Fruit fly (Drosophila melanogaster) whole organism, embryonic: ENCODE measurements around the gene CG43052.
A peak's percentile ranks its signal among the peaks of the same experiment; 100 is the strongest.

Experiments used
- B-H1 ChIP-seq: fragments of 200-800 bp; sonication (Bioruptor generic); IDR thresholded peaks from 3 replicates; pipeline ENCODE4 v1.3.6; 2022; ENCODE audit warnings: missing biosample characterization, missing genetic modification characterization
- B-H2 ChIP-seq: fragments of 200-800 bp; sonication (Bioruptor generic); optimal IDR thresholded peaks from 2 replicates; lab custom pipeline; 2018; ENCODE audit warnings: missing biosample characterization, mild to moderate bottlenecking, missing genetic modification characterization
- BtbVII ChIP-seq: fragments of 200-800 bp; sonication (Bioruptor generic); optimal IDR thresholded peaks from 3 replicates; lab custom pipeline; 2017; ENCODE audit warnings: missing biosample characterization, mild to moderate bottlenecking, missing genetic modification characterization
- C15 ChIP-seq: fragments of 200-800 bp; sonication (Bioruptor generic); IDR thresholded peaks from 3 replicates; pipeline ENCODE4 v1.3.6; 2022; ENCODE audit warnings: missing biosample characterization, missing genetic modification characterization
- CG11398 ChIP-seq: fragments of 200-800 bp; sonication (Bioruptor generic); optimal IDR thresholded peaks from 2 replicates; lab custom pipeline; 2016; ENCODE audit warnings: missing biosample characterization, missing genetic modification characterization
- CG11504 ChIP-seq: fragments of 200-800 bp; sonication (Bioruptor generic); optimal IDR thresholded peaks from 3 replicates; lab custom pipeline; 2019; ENCODE audit warnings: missing biosample characterization, mild to moderate bottlenecking, missing genetic modification characterization, moderate library complexity
- CG11695 ChIP-seq: fragments of 200-800 bp; sonication (Bioruptor generic); IDR thresholded peaks from 3 replicates; pipeline ENCODE4 v1.3.6; 2022; ENCODE audit warnings: missing biosample characterization, missing genetic modification characterization
- CG12071 ChIP-seq: fragments of 200-800 bp; sonication (Bioruptor generic); optimal IDR thresholded peaks from 3 replicates; lab custom pipeline; 2018; ENCODE audit warnings: missing biosample characterization, mild to moderate bottlenecking, missing genetic modification characterization
- CG12219 ChIP-seq: fragments of 200-800 bp; sonication (Bioruptor generic); optimal IDR thresholded peaks from 3 replicates; lab custom pipeline; 2018; ENCODE audit warnings: missing biosample characterization, mild to moderate bottlenecking, missing genetic modification characterization
- CG1233 ChIP-seq: fragments of 200-800 bp; sonication (Bioruptor generic); optimal IDR thresholded peaks from 4 replicates; lab custom pipeline; 2018; ENCODE audit warnings: missing biosample characterization, mild to moderate bottlenecking, missing genetic modification characterization
- CG12769 ChIP-seq: fragments of 200-800 bp; sonication (Bioruptor generic); optimal IDR thresholded peaks from 2 replicates; lab custom pipeline; 2019; ENCODE audit warnings: missing biosample characterization, mild to moderate bottlenecking, missing genetic modification characterization, moderate library complexity
- CG13894 ChIP-seq: fragments of 200-800 bp; sonication (Bioruptor generic); optimal IDR thresholded peaks from 3 replicates; lab custom pipeline; 2018; ENCODE audit warnings: missing biosample characterization, mild to moderate bottlenecking, missing genetic modification characterization, moderate library complexity
- CG14965 ChIP-seq: fragments of 200-800 bp; sonication (Bioruptor generic); optimal IDR thresholded peaks from 2 replicates; lab custom pipeline; 2016; ENCODE audit warnings: missing biosample characterization, missing genetic modification characterization, borderline replicate concordance
- CG17912 ChIP-seq: fragments of 200-800 bp; sonication (Bioruptor generic); optimal IDR thresholded peaks from 2 replicates; lab custom pipeline; 2018; ENCODE audit warnings: missing biosample characterization, mild to moderate bottlenecking, missing genetic modification characterization
- CG18011 ChIP-seq: fragments of 200-800 bp; sonication (Bioruptor generic); optimal IDR thresholded peaks from 2 replicates; lab custom pipeline; 2017; ENCODE audit warnings: missing biosample characterization, missing genetic modification characterization, mild to moderate bottlenecking, moderate library complexity, missing genotype
- CG18599 ChIP-seq: fragments of 200-800 bp; sonication (Bioruptor generic); optimal IDR thresholded peaks from 3 replicates; lab custom pipeline; 2017; ENCODE audit warnings: missing biosample characterization, missing genetic modification characterization, mild to moderate bottlenecking, moderate library complexity, missing genetic modification reagents
- CG30020 ChIP-seq: fragments of 200-800 bp; optimal IDR thresholded peaks from 2 replicates; lab custom pipeline; 2019; ENCODE audit warnings: missing biosample characterization, mild to moderate bottlenecking, missing genetic modification characterization, moderate library complexity
- CG31388 ChIP-seq: fragments of 200-800 bp; sonication (Bioruptor generic); optimal IDR thresholded peaks from 2 replicates; lab custom pipeline; 2016; ENCODE audit warnings: missing biosample characterization, missing genetic modification characterization
- CG32767 ChIP-seq: fragments of 200-800 bp; sonication (Bioruptor generic); IDR thresholded peaks from 2 replicates; pipeline ENCODE4 v1.3.6; 2022; ENCODE audit warnings: missing biosample characterization, missing genetic modification characterization
- CG34376 ChIP-seq: fragments of 200-800 bp; sonication (Bioruptor generic); optimal IDR thresholded peaks from 2 replicates; lab custom pipeline; 2018; ENCODE audit warnings: missing biosample characterization, mild to moderate bottlenecking, missing genetic modification characterization
- CG3847 ChIP-seq: fragments of 200-800 bp; sonication (Bioruptor generic); IDR thresholded peaks from 2 replicates; pipeline ENCODE4 v1.3.6; 2022; ENCODE audit warnings: missing biosample characterization, missing genetic modification characterization
- CG42726 ChIP-seq: fragments of 200-800 bp; sonication (Bioruptor generic); IDR thresholded peaks from 2 replicates; pipeline ENCODE4 v1.3.6; 2022; ENCODE audit warnings: missing biosample characterization, missing genetic modification characterization; ENCODE audit not compliant: partially characterized antibody
- CG6813 ChIP-seq: fragments of 200-800 bp; sonication (Bioruptor generic); optimal IDR thresholded peaks from 2 replicates; lab custom pipeline; 2017; ENCODE audit warnings: missing biosample characterization, missing genetic modification characterization, mild to moderate bottlenecking, moderate library complexity, missing genetic modification reagents
- CG8281 ChIP-seq: fragments of 200-800 bp; sonication (Bioruptor generic); optimal IDR thresholded peaks from 2 replicates; lab custom pipeline; 2018; ENCODE audit warnings: missing biosample characterization, mild to moderate bottlenecking, missing genetic modification characterization, moderate library complexity
- CG8924 ChIP-seq: fragments of 200-800 bp; optimal IDR thresholded peaks from 3 replicates; lab custom pipeline; 2019; ENCODE audit warnings: missing biosample characterization, mild to moderate bottlenecking, missing genetic modification characterization, moderate library complexity
- CG9215 ChIP-seq: fragments of 200-800 bp; sonication (Bioruptor generic); IDR thresholded peaks from 2 replicates; pipeline ENCODE4 v1.3.6; 2022; ENCODE audit warnings: missing biosample characterization, missing genetic modification characterization
- D19A ChIP-seq: fragments of 200-800 bp; optimal IDR thresholded peaks from 3 replicates; lab custom pipeline; 2019; ENCODE audit warnings: missing biosample characterization, mild to moderate bottlenecking, missing genetic modification characterization, moderate library complexity
- Dfd ChIP-seq, 2 experiments: fragments of >200 bp; optimal IDR thresholded peaks; 2 replicates each; lab custom pipeline; 2017; ENCODE audit warnings: missing biosample characterization in 2 of 2, missing genetic modification characterization in 2 of 2
- Dp ChIP-seq: fragments of 200-800 bp; sonication (Bioruptor generic); optimal IDR thresholded peaks from 2 replicates; lab custom pipeline; 2018; ENCODE audit warnings: missing biosample characterization, mild to moderate bottlenecking, missing genetic modification characterization, moderate library complexity
- HmgD ChIP-seq: fragments of 200-800 bp; sonication (Bioruptor generic); optimal IDR thresholded peaks from 3 replicates; lab custom pipeline; 2016; ENCODE audit warnings: missing biosample characterization, missing genetic modification characterization
- Hr51 ChIP-seq, 2 experiments: fragments of 200-800 bp; sonication (Bioruptor generic); optimal IDR thresholded peaks; 2 replicates in 1 of 2; 3 replicates in 1 of 2; lab custom pipeline; 2016 to 2018; ENCODE audit warnings: missing biosample characterization in 2 of 2, missing genetic modification characterization in 2 of 2, mild to moderate bottlenecking in 1 of 2, moderate library complexity in 1 of 2
- Mad ChIP-seq: fragments of 200-800 bp; sonication (Bioruptor generic); optimal IDR thresholded peaks from 2 replicates; lab custom pipeline; 2016; ENCODE audit warnings: missing biosample characterization, missing genetic modification characterization
- Med ChIP-seq: fragments of 200-800 bp; sonication (Bioruptor generic); peaks from one replicate; lab custom pipeline; 2016; ENCODE audit warnings: missing biosample characterization, missing genetic modification characterization, mild to moderate bottlenecking, inconsistent platforms, moderate library complexity
- Nf-YB ChIP-seq: fragments of 200-800 bp; sonication (Bioruptor generic); optimal IDR thresholded peaks from 3 replicates; lab custom pipeline; 2019; ENCODE audit warnings: missing biosample characterization, mild to moderate bottlenecking, missing genetic modification characterization, moderate library complexity
- Nf-YC ChIP-seq: fragments of 200-800 bp; optimal IDR thresholded peaks from 3 replicates; lab custom pipeline; 2019; ENCODE audit warnings: missing biosample characterization, mild to moderate bottlenecking, missing genetic modification characterization, moderate library complexity
- Sin3A ChIP-seq: fragments of >200 bp; optimal IDR thresholded peaks from 2 replicates; lab custom pipeline; 2018
- al ChIP-seq: fragments of 200-800 bp; sonication (Bioruptor generic); IDR thresholded peaks from 2 replicates; pipeline ENCODE4 v1.3.6; 2022; ENCODE audit warnings: missing biosample characterization, missing genetic modification characterization
- ase ChIP-seq: fragments of 200-800 bp; sonication (Bioruptor generic); IDR thresholded peaks from 3 replicates; pipeline ENCODE4 v1.3.6; 2022; ENCODE audit warnings: missing biosample characterization, missing genetic modification characterization
- btn ChIP-seq: fragments of 200-800 bp; sonication (Bioruptor generic); optimal IDR thresholded peaks from 2 replicates; lab custom pipeline; 2016; ENCODE audit warnings: missing biosample characterization, missing genetic modification characterization
- ci ChIP-seq: fragments of 200-800 bp; sonication (Bioruptor generic); IDR thresholded peaks from 3 replicates; pipeline ENCODE4 v1.3.6; 2022; ENCODE audit warnings: missing biosample characterization, missing genetic modification characterization
- dysf ChIP-seq: fragments of 200-800 bp; sonication (Bioruptor generic); IDR thresholded peaks from 3 replicates; pipeline ENCODE4 v1.3.6; 2022; ENCODE audit warnings: missing biosample characterization, missing genetic modification characterization
- onecut ChIP-seq: fragments of 200-800 bp; sonication (Bioruptor generic); IDR thresholded peaks from 2 replicates; pipeline ENCODE4 v1.3.6; 2022; ENCODE audit warnings: missing biosample characterization, missing genetic modification characterization
- otp ChIP-seq: fragments of 200-800 bp; sonication (Bioruptor generic); IDR thresholded peaks from 3 replicates; pipeline ENCODE4, ENCODE4 v1.3.6; 2022; ENCODE audit warnings: missing biosample characterization, missing genetic modification characterization
- pros ChIP-seq: fragments of 200-800 bp; sonication (Bioruptor generic); optimal IDR thresholded peaks from 3 replicates; lab custom pipeline; 2019; ENCODE audit warnings: missing biosample characterization, mild to moderate bottlenecking, missing genetic modification characterization, moderate library complexity
- ro ChIP-seq: fragments of 200-800 bp; sonication (Bioruptor generic); IDR thresholded peaks from 2 replicates; pipeline ENCODE4 v1.3.6; 2022; ENCODE audit warnings: missing biosample characterization, missing genetic modification characterization
- sug ChIP-seq: fragments of 200-800 bp; optimal IDR thresholded peaks from 2 replicates; lab custom pipeline; 2019; ENCODE audit warnings: missing biosample characterization, mild to moderate bottlenecking, missing genetic modification characterization, moderate library complexity
- tap ChIP-seq: fragments of 200-800 bp; optimal IDR thresholded peaks from 3 replicates; lab custom pipeline; 2019; ENCODE audit warnings: missing biosample characterization, mild to moderate bottlenecking, missing genetic modification characterization, moderate library complexity
- yki ChIP-seq: fragments of >200 bp; optimal IDR thresholded peaks from 3 replicates; lab custom pipeline; 2018
- zen2 ChIP-seq: fragments of 200-800 bp; sonication (Bioruptor generic); IDR thresholded peaks from 3 replicates; pipeline ENCODE4 v1.3.6; 2022; ENCODE audit warnings: missing biosample characterization, missing genetic modification characterization; ENCODE audit not compliant: partially characterized antibody

Gene CG43052

dm6 chr2L:14394298-14395064 is 42.6 kb downstream of the CG43052 start (continued):
- TF ChIP-seq ase (GFP tag; lab: Robert Waterston, UW) (no peak), CG32767 (GFP tag; lab: Robert Waterston, UW) (no peak), btn (GFP tag; lab: Kevin White, UChicago) (no peak), Nf-YB (GFP tag; lab: Kevin White, UChicago) (peak; percentile 36), CG42726 (no peak), Dfd (GFP tag; optimal IDR thresholded peaks at IDR 0.05; lab: Kevin White, UChicago) (no peak), CG34376 (GFP tag; lab: Kevin White, UChicago) (peak; percentile 68), Mad (GFP tag; lab: Kevin White, UChicago) (no peak), CG8281 (peak; percentile 67), Dp (GFP tag; lab: Kevin White, UChicago) (no peak), onecut (0 out of 2 replicates have a peak, but pooled peaks have one; percentile 3), dysf (peak; percentile 19; the same call in 1 of the 3 replicates), C15 (GFP tag; lab: Robert Waterston, UW) (no peak), ci (GFP tag; lab: Robert Waterston, UW) (peak; percentile 32; the same call in 2 of the 3 replicates), B-H2 (GFP tag; lab: Kevin White, UChicago) (peak; percentile 77), D19A (tag; lab: Kevin White, UChicago) (peak; percentile 49), Sin3A (lab: Kevin White, UChicago) (no peak), pros (no peak), CG31388 (GFP tag; lab: Kevin White, UChicago) (no peak), CG11504 (tag; lab: Kevin White, UChicago) (peak; percentile 31), CG11695 (GFP tag; lab: Robert Waterston, UW) (no peak), tap (tag; lab: Kevin White, UChicago) (peak; percentile 69), otp (GFP tag; lab: Robert Waterston, UW) (no peak), yki (lab: Kevin White, UChicago) (no peak), CG3847 (0 out of 2 replicates have a peak, but pooled peaks have one; percentile 7), Nf-YC (peak; percentile 51), CG8924 (tag; lab: Kevin White, UChicago) (peak; percentile 17), CG14965 (GFP tag; lab: Kevin White, UChicago) (no peak), ro (GFP tag; lab: Robert Waterston, UW) (no peak), zen2 (GFP tag; lab: Robert Waterston, UW) (no peak), Med (GFP tag; lab: Kevin White, UChicago) (peak; percentile 32), CG1233 (peak; percentile 29), CG30020 (no peak), CG9215 (GFP tag; lab: Robert Waterston, UW) (no peak), CG6813 (peak; percentile 13), CG12769 (tag; lab: Kevin White, UChicago) (peak; percentile 13), CG17912 (GFP tag; lab: Kevin White, UChicago) (peak; percentile 63), CG12219 (GFP tag; lab: Kevin White, UChicago) (peak; percentile 21), CG11398 (GFP tag; lab: Kevin White, UChicago) (no peak), CG18011 (GFP tag; lab: Kevin White, UChicago) (no peak), sug (peak; percentile 76), BtbVII (peak; percentile 74), CG13894 (tag; lab: Kevin White, UChicago) (peak; percentile 68), B-H1 (GFP tag; lab: Robert Waterston, UW) (no peak), al (GFP tag; lab: Robert Waterston, UW) (no peak), CG12071 (GFP tag; lab: Kevin White, UChicago) (peak; percentile 69), CG18599 (GFP tag; lab: Kevin White, UChicago) (peak; percentile 10), HmgD (no peak), Hr51 (GFP tag; optimal IDR thresholded peaks at IDR 0.05; lab: Kevin White, UChicago) (peak in 1 of 2 experiments; percentile 56)
